Worm (Caenorhabditis elegans) whole organism, L4 larva: ENCODE measurements around the gene K08E5.5.

Experiments
- F10B5.3 ChIP-seq: sonication (generic microtip); optimal IDR thresholded peaks from 2 replicates; lab custom pipeline; 2016; ENCODE audit warnings: mild to moderate bottlenecking, missing genetic modification characterization, missing compliant biosample characterization
- Y5F2A.4 ChIP-seq: fragments of 200-800 bp; sonication (Bioruptor generic); optimal IDR thresholded peaks from 2 replicates; lab custom pipeline; 2018; ENCODE audit warnings: mild to moderate bottlenecking, missing genetic modification characterization, missing compliant biosample characterization
- ZK546.5 ChIP-seq, 2 experiments: sonication (generic microtip); optimal IDR thresholded peaks; 2 replicates each; lab custom pipeline; 2017; ENCODE audit warnings: missing biosample characterization in 2 of 2, missing genetic modification characterization in 2 of 2
- aha-1 ChIP-seq: fragments of 150-350 bp; peaks from one replicate; lab custom pipeline; 2014; ENCODE audit warnings: missing biosample characterization, missing genetic modification characterization
- ama-1 ChIP-seq: fragments of 150-350 bp; optimal IDR thresholded peaks from 2 replicates; lab custom pipeline; 2014; ENCODE audit warnings: inconsistent platforms, mixed read lengths
- ceh-28 ChIP-seq: fragments of 150-350 bp; optimal IDR thresholded peaks from 2 replicates; lab custom pipeline; 2014; ENCODE audit warnings: missing biosample characterization, missing genetic modification reagents, missing genetic modification characterization
- ceh-62 ChIP-seq: sonication (generic microtip); optimal IDR thresholded peaks from 2 replicates; lab custom pipeline; 2017; ENCODE audit warnings: missing biosample characterization, missing genetic modification characterization
- cey-2 ChIP-seq: sonication (generic microtip); optimal IDR thresholded peaks from 3 replicates; lab custom pipeline; 2017; ENCODE audit warnings: missing genetic modification characterization, mild to moderate bottlenecking, missing compliant biosample characterization, antibody characterized with exemption, borderline replicate concordance; ENCODE audit not compliant: insufficient read depth
- ctbp-1 ChIP-seq: fragments of 200-800 bp; sonication (Bioruptor generic); IDR thresholded peaks from 2 replicates; pipeline ENCODE4 v1.3.6; 2022; ENCODE audit warnings: missing genetic modification reagents, missing genetic modification characterization, missing compliant biosample characterization
- daf-12 ChIP-seq: fragments of 150-350 bp; optimal IDR thresholded peaks from 2 replicates; lab custom pipeline; 2014; ENCODE audit warnings: missing biosample characterization, missing genetic modification reagents, missing genetic modification characterization
- daf-16 ChIP-seq, 3 experiments: sonication (generic microtip); optimal IDR thresholded peaks; 2 replicates each; lab custom pipeline; 2016 to 2017; ENCODE audit warnings: missing genetic modification characterization in 3 of 3, missing genetic modification reagents in 3 of 3, mild to moderate bottlenecking in 2 of 3, missing compliant biosample characterization in 2 of 3, missing biosample characterization in 1 of 3, moderate library complexity in 1 of 3
- duxl-1 ChIP-seq: sonication (generic microtip); optimal IDR thresholded peaks from 2 replicates; lab custom pipeline; 2016; ENCODE audit warnings: mild to moderate bottlenecking, missing genetic modification characterization, moderate library complexity, missing compliant biosample characterization; ENCODE audit not compliant: poor library complexity
- dve-1 ChIP-seq: sonication (generic microtip); optimal IDR thresholded peaks from 2 replicates; lab custom pipeline; 2017; ENCODE audit warnings: antibody characterized with exemption, mild to moderate bottlenecking, missing genetic modification characterization, missing compliant biosample characterization; ENCODE audit not compliant: insufficient read depth
- egl-27 ChIP-seq: sonication (generic microtip); optimal IDR thresholded peaks from 3 replicates; lab custom pipeline; 2017; ENCODE audit warnings: missing biosample characterization, missing genetic modification reagents, missing genetic modification characterization
- fkh-10 ChIP-seq: fragments of 150-350 bp; optimal IDR thresholded peaks from 2 replicates; lab custom pipeline; 2014; ENCODE audit warnings: missing biosample characterization, missing genetic modification reagents, missing genetic modification characterization
- hif-1 ChIP-seq, 2 experiments: sonication (generic microtip); optimal IDR thresholded peaks; 2 replicates each; lab custom pipeline; 2016 to 2017; ENCODE audit warnings: missing compliant biosample characterization in 2 of 2, missing genetic modification characterization in 2 of 2, missing genetic modification reagents in 2 of 2, missing genotype in 2 of 2, mild to moderate bottlenecking in 1 of 2
- hlh-11 ChIP-seq: fragments of 200-800 bp; sonication (Bioruptor generic); optimal IDR thresholded peaks from 2 replicates; lab custom pipeline; 2018; ENCODE audit warnings: mild to moderate bottlenecking, missing genetic modification characterization, missing compliant biosample characterization
- hlh-30 ChIP-seq: sonication (generic microtip); optimal IDR thresholded peaks from 2 replicates; lab custom pipeline; 2017; ENCODE audit warnings: antibody characterized with exemption, mild to moderate bottlenecking, missing genetic modification characterization, missing compliant biosample characterization; ENCODE audit not compliant: insufficient read depth
- lin-1 ChIP-seq: fragments of 200-800 bp; sonication (Bioruptor generic); IDR thresholded peaks from 2 replicates; pipeline ENCODE4 v1.3.6; 2022; ENCODE audit warnings: missing genetic modification reagents, missing genetic modification characterization, missing compliant biosample characterization
- lin-15B ChIP-seq: fragments of 150-350 bp; sonication (generic microtip); optimal IDR thresholded peaks from 3 replicates; lab custom pipeline; 2014; ENCODE audit warnings: missing biosample characterization, missing genetic modification characterization
- lsy-2 ChIP-seq, 2 experiments: fragments of 150-350 bp in 1 of 2; sonication (generic microtip) in 1 of 2; optimal IDR thresholded peaks; 2 replicates each; lab custom pipeline; 2014 to 2017; ENCODE audit warnings: missing biosample characterization in 2 of 2, missing genetic modification characterization in 2 of 2
- madf-5 ChIP-seq, 2 experiments: fragments of 200-800 bp; sonication (Bioruptor generic); IDR thresholded peaks; 2 replicates each; pipeline ENCODE4 v1.3.6; 2022; ENCODE audit warnings: missing compliant biosample characterization in 2 of 2, missing genetic modification characterization in 2 of 2
- madf-9 ChIP-seq: fragments of 200-800 bp; sonication (Bioruptor generic); conservative IDR thresholded peaks from 2 replicates; pipeline ENCODE4 v1.3.6; 2022; ENCODE audit warnings: missing genetic modification reagents, missing genetic modification characterization, missing compliant biosample characterization
- mxl-2 ChIP-seq: fragments of 200-800 bp; sonication (Bioruptor generic); conservative IDR thresholded peaks from 2 replicates; pipeline ENCODE4 v1.3.6; 2022; ENCODE audit warnings: missing genetic modification reagents, missing genetic modification characterization, missing compliant biosample characterization
- mxl-3 ChIP-seq: fragments of 200-800 bp; sonication (Bioruptor generic); optimal IDR thresholded peaks from 2 replicates; lab custom pipeline; 2018; ENCODE audit warnings: mild to moderate bottlenecking, missing genetic modification characterization, missing compliant biosample characterization
- nhr-102 ChIP-seq: sonication (generic microtip); optimal IDR thresholded peaks from 2 replicates; lab custom pipeline; 2016; ENCODE audit warnings: mild to moderate bottlenecking, missing genetic modification characterization, moderate library complexity, missing compliant biosample characterization
- nhr-111 ChIP-seq: fragments of 200-800 bp; sonication (Bioruptor generic); optimal IDR thresholded peaks from 2 replicates; lab custom pipeline; 2018; ENCODE audit warnings: mild to moderate bottlenecking, missing genetic modification characterization, missing compliant biosample characterization
- nhr-237 ChIP-seq: sonication (generic microtip); optimal IDR thresholded peaks from 2 replicates; lab custom pipeline; 2017; ENCODE audit warnings: missing biosample characterization, missing genetic modification characterization
- nhr-25 ChIP-seq: sonication (generic microtip); optimal IDR thresholded peaks from 2 replicates; lab custom pipeline; 2017; ENCODE audit warnings: missing genetic modification characterization, mild to moderate bottlenecking, missing compliant biosample characterization, antibody characterized with exemption, moderate library complexity, borderline replicate concordance; ENCODE audit not compliant: insufficient read depth
- nhr-28 ChIP-seq: fragments of 150-350 bp; optimal IDR thresholded peaks from 2 replicates; lab custom pipeline; 2014; ENCODE audit warnings: missing biosample characterization, missing genetic modification characterization
- nhr-48 ChIP-seq: sonication (generic microtip); optimal IDR thresholded peaks from 2 replicates; lab custom pipeline; 2016; ENCODE audit warnings: mild to moderate bottlenecking, missing genetic modification characterization, missing compliant biosample characterization
- nhr-6 ChIP-seq: fragments of 150-350 bp; optimal IDR thresholded peaks from 2 replicates; lab custom pipeline; 2014; ENCODE audit warnings: missing biosample characterization, missing genetic modification characterization
- pqm-1 ChIP-seq: sonication (generic microtip); optimal IDR thresholded peaks from 2 replicates; lab custom pipeline; 2017; ENCODE audit warnings: missing biosample characterization, missing genetic modification characterization
- spr-3 ChIP-seq: fragments of 200-800 bp; sonication (Bioruptor generic); optimal IDR thresholded peaks from 2 replicates; lab custom pipeline; 2018; ENCODE audit warnings: mild to moderate bottlenecking, missing genetic modification characterization, missing compliant biosample characterization
- tra-1 ChIP-seq: fragments of 200-800 bp; sonication (Bioruptor generic); IDR thresholded peaks from 2 replicates; pipeline ENCODE4 v1.3.6; 2022; ENCODE audit warnings: missing genetic modification reagents, missing genetic modification characterization, missing compliant biosample characterization
- unc-62 ChIP-seq, 3 experiments: fragments of 150-350 bp in 1 of 3; sonication (generic microtip); optimal IDR thresholded peaks in 2 of 3; peaks in 1 of 3; 1 replicate in 1 of 3; 2 replicates in 2 of 3; lab custom pipeline; 2014 to 2017; ENCODE audit warnings: missing biosample characterization in 3 of 3, missing genetic modification characterization in 3 of 3, missing genetic modification reagents in 3 of 3, missing genotype in 1 of 3
- zfp-2 ChIP-seq: sonication (generic microtip); optimal IDR thresholded peaks from 2 replicates; lab custom pipeline; 2016; ENCODE audit warnings: mild to moderate bottlenecking, missing genetic modification characterization, missing compliant biosample characterization
- zip-11 ChIP-seq: fragments of 200-800 bp; sonication (Bioruptor generic); IDR thresholded peaks from 2 replicates; pipeline ENCODE4 v1.3.6; 2022; ENCODE audit warnings: missing genetic modification characterization, missing compliant biosample characterization
- ztf-11 ChIP-seq: fragments of 150-350 bp; optimal IDR thresholded peaks from 2 replicates; lab custom pipeline; 2014; ENCODE audit warnings: missing biosample characterization, missing genetic modification characterization
- ztf-7 ChIP-seq: fragments of 150-350 bp; optimal IDR thresholded peaks from 2 replicates; lab custom pipeline; 2014; ENCODE audit warnings: missing biosample characterization, missing genetic modification characterization

K08E5.5 gene

DNA sequence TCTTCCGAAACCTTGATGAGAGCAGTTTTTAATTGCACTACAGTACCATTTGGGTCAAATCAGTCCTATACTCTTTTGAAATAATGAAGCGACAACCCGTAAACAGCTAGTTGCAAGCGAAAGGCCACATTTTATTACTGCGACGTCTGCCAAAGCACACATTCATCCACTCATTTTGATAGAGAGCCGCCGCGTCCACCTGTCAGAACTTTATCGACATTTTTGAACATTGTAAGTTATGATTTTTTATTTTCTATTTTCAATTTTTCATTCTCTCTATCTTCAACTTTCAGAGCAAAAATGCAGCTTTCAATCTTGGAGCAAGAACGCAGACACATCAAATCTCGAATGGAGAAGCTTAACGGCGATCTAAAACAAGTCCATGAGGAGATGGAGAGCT lies 19.6 kb downstream of the K08E5.5 start, which contains the start of gene K08E5.6:
Gene K08E5.6 (plus strand): TSS at position 301 of the 400 bp plus-strand sequence.
- TF ChIP-seq spr-3 (GFP tag; lab: Kevin White, UChicago) = no peak
- TF ChIP-seq hlh-30 (tag; lab: Kevin White, UChicago) = no peak
- no peak for TF ChIP-seq nhr-102 (tag; lab: Kevin White, UChicago)
- TF ChIP-seq zip-11 (GFP tag; lab: Robert Waterston, UW) = no peak
- TF ChIP-seq ceh-62 (tag; lab: Kevin White, UChicago) = no peak
- no peak for TF ChIP-seq Y5F2A.4 (GFP tag; lab: Kevin White, UChicago)
- TF ChIP-seq ztf-11 (tag; lab: Kevin White, UChicago) = no peak
- TF ChIP-seq mxl-3 (GFP tag; lab: Kevin White, UChicago) = no peak
- no peak for TF ChIP-seq nhr-48
- no peak for TF ChIP-seq nhr-237 (tag; lab: Kevin White, UChicago)
- no peak for TF ChIP-seq madf-9 (GFP tag; lab: Robert Waterston, UW)
- no peak for TF ChIP-seq lin-15B (tag; lab: Kevin White, UChicago)
- no peak for TF ChIP-seq lin-1 (GFP tag; lab: Robert Waterston, UW)
- TF ChIP-seq daf-12 (tag; lab: Kevin White, UChicago) = no peak
- no peak for TF ChIP-seq nhr-111 (GFP tag; lab: Kevin White, UChicago)
- no peak for TF ChIP-seq ama-1 (lab: Kevin White, UChicago)
- no peak for TF ChIP-seq zfp-2 (tag; lab: Kevin White, UChicago)
- no peak for TF ChIP-seq duxl-1 (tag; lab: Kevin White, UChicago)
- TF ChIP-seq ceh-28 (tag; lab: Kevin White, UChicago) = no peak

DNA sequence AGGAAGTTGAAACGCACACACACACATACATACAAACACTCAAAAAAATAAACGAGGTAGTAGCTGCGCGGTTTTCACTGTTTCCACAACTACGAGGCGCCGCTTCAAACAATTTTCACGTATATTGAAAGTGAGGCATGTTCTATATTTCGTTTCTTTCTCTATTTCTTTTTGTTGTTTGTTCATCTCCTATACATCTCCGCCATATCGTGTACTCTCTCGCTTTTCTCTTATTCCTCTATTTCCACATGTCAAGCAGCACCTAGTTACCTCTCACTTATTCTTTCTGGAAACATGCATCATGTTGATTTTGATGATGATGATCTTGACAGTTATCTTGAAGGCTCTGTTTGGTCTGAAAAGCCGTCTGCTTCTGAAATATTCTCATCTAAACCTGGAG lies 23.5 kb downstream of the K08E5.5 start, which contains the start of gene ZK1128.7:
Gene ZK1128.7 (plus strand): TSS at position 229 of the 400 bp plus-strand sequence.
- TF ChIP-seq madf-5 (GFP tag; IDR thresholded peaks at IDR 0.05; lab: Robert Waterston, UW) (no peak), aha-1 (tag; lab: Kevin White, UChicago) (peak; percentile 89), ctbp-1 (GFP tag; lab: Robert Waterston, UW) (no peak), nhr-25 (tag; lab: Kevin White, UChicago) (no peak), mxl-2 (GFP tag; lab: Robert Waterston, UW) (no peak), hlh-30 (tag; lab: Kevin White, UChicago) (peak; percentile 8), dve-1 (tag; lab: Kevin White, UChicago) (peak; percentile 6), ztf-7 (no peak), egl-27 (no peak), mxl-3 (GFP tag; lab: Kevin White, UChicago) (peak; percentile 9), unc-62 (GFP tag; optimal IDR thresholded peaks at IDR 0.05 in 1 of 2; lab: Kevin White, UChicago) (peak in 1 of 2 experiments; percentile 39), unc-62 (tag; optimal IDR thresholded peaks at IDR 0.05; lab: Kevin White, UChicago) (no peak), lsy-2 (tag; optimal IDR thresholded peaks at IDR 0.05; lab: Kevin White, UChicago) (peak in 1 of 2 experiments; percentile 28), hif-1 (tag; optimal IDR thresholded peaks at IDR 0.05; lab: Kevin White, UChicago) (peak in 1 of 2 experiments; percentile 27)

DNA sequence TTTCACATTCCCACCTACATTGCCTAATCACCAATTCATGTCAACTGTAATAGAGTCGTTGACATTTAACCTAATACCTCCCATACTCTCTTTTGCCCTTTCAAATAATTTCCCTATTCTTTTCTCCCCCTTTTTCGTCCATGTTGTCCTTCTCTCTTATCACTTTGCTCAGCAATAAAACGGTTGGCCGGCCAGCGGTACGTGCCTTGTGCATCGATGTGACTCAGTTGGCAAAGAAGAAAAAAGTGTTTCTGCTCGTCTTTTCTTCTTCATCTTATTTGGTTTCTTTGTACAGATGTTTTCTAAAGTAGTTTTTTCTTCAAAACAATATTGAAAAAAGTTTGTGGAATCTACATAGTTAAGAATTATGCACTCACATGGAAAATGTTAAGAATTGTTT lies 25.8 kb downstream of the K08E5.5 start:
- TF ChIP-seq nhr-6 (tag; lab: Kevin White, UChicago) = peak; percentile 68
- no peak for TF ChIP-seq daf-16 (GFP tag; optimal IDR thresholded peaks at IDR 0.05; lab: Kevin White, UChicago)
- peak; percentile 55 for TF ChIP-seq daf-16 (tag; optimal IDR thresholded peaks at IDR 0.05; lab: Kevin White, UChicago)
- peak in 1 of 2 experiments; percentile 3 for TF ChIP-seq unc-62 (GFP tag; optimal IDR thresholded peaks at IDR 0.05 in 1 of 2; lab: Kevin White, UChicago)
- no peak for TF ChIP-seq unc-62 (tag; optimal IDR thresholded peaks at IDR 0.05; lab: Kevin White, UChicago)
- no peak for TF ChIP-seq cey-2 (tag; lab: Kevin White, UChicago)
- peak; percentile 52 for TF ChIP-seq dve-1 (tag; lab: Kevin White, UChicago)
- no peak for TF ChIP-seq tra-1 (GFP tag; lab: Robert Waterston, UW)
- no peak for TF ChIP-seq F10B5.3
- TF ChIP-seq fkh-10 (GFP tag; lab: Kevin White, UChicago) = no peak
- peak; percentile 9 for TF ChIP-seq nhr-28 (tag; lab: Kevin White, UChicago)
- TF ChIP-seq pqm-1 (tag; lab: Kevin White, UChicago) = peak; percentile 43
- TF ChIP-seq hlh-11 (tag; lab: Kevin White, UChicago) = peak; percentile 52
- TF ChIP-seq ZK546.5 (tag; optimal IDR thresholded peaks at IDR 0.05; lab: Kevin White, UChicago) = no peak
